Fruit fly (Drosophila melanogaster) whole organism, embryonic: ENCODE results near the gene Pbgs.

Source experiments
- Bdp1 ChIP-seq: fragments of 200-800 bp; sonication (Bioruptor generic); optimal IDR thresholded peaks from 3 replicates; lab custom pipeline; 2016; ENCODE audit warnings: missing biosample characterization, missing genetic modification characterization
- Blimp-1 ChIP-seq: fragments of 200-800 bp; sonication (Bioruptor generic); optimal IDR thresholded peaks from 3 replicates; lab custom pipeline; 2018; ENCODE audit warnings: missing biosample characterization, missing genetic modification characterization, mild to moderate bottlenecking, moderate library complexity, missing genetic modification reagents
- CG10209 ChIP-seq: fragments of 200-800 bp; sonication (Bioruptor generic); optimal IDR thresholded peaks from 3 replicates; lab custom pipeline; 2017; ENCODE audit warnings: missing biosample characterization, mild to moderate bottlenecking, missing genetic modification characterization, missing genetic modification reagents
- CG10274 ChIP-seq: fragments of 200-800 bp; sonication (Bioruptor generic); optimal IDR thresholded peaks from 3 replicates; lab custom pipeline; 2017; ENCODE audit warnings: missing biosample characterization, mild to moderate bottlenecking, missing genetic modification characterization
- CG11085 ChIP-seq: fragments of 200-800 bp; sonication (Bioruptor generic); IDR thresholded peaks from 2 replicates; pipeline ENCODE4 v1.3.6; 2022; ENCODE audit warnings: missing biosample characterization, missing genetic modification characterization
- CG11456 ChIP-seq: fragments of 200-800 bp; sonication (Bioruptor generic); IDR thresholded peaks from 3 replicates; pipeline ENCODE4 v1.3.6; 2022; ENCODE audit warnings: missing biosample characterization, missing genetic modification characterization
- CG12769 ChIP-seq: fragments of 200-800 bp; sonication (Bioruptor generic); optimal IDR thresholded peaks from 2 replicates; lab custom pipeline; 2019; ENCODE audit warnings: missing biosample characterization, mild to moderate bottlenecking, missing genetic modification characterization, moderate library complexity
- CG13287 ChIP-seq: fragments of 200-800 bp; sonication (Bioruptor generic); IDR thresholded peaks from 2 replicates; pipeline ENCODE4 v1.3.6; 2022; ENCODE audit warnings: missing biosample characterization, missing genetic modification characterization; ENCODE audit not compliant: partially characterized antibody
- CG1603 ChIP-seq: fragments of 200-800 bp; sonication (Bioruptor generic); optimal IDR thresholded peaks from 2 replicates; lab custom pipeline; 2019; ENCODE audit warnings: missing biosample characterization, mild to moderate bottlenecking, missing genetic modification characterization, moderate library complexity
- CG17829 ChIP-seq: fragments of 200-800 bp; optimal IDR thresholded peaks from 2 replicates; lab custom pipeline; 2019; ENCODE audit warnings: missing biosample characterization, mild to moderate bottlenecking, missing genetic modification characterization, moderate library complexity
- CG2116 ChIP-seq: fragments of 200-800 bp; sonication (Bioruptor generic); optimal IDR thresholded peaks from 3 replicates; lab custom pipeline; 2018; ENCODE audit warnings: missing biosample characterization, mild to moderate bottlenecking, missing genetic modification characterization
- CG2120 ChIP-seq: fragments of 200-800 bp; sonication (Bioruptor generic); optimal IDR thresholded peaks from 3 replicates; lab custom pipeline; 2016; ENCODE audit warnings: missing biosample characterization, missing genetic modification characterization
- CG30403 ChIP-seq: fragments of 200-800 bp; sonication (Bioruptor generic); optimal IDR thresholded peaks from 3 replicates; lab custom pipeline; 2016; ENCODE audit warnings: missing biosample characterization, missing genetic modification characterization
- CG31224 ChIP-seq: fragments of 200-800 bp; sonication (Bioruptor generic); IDR thresholded peaks from 2 replicates; pipeline ENCODE4 v1.3.6; 2022; ENCODE audit warnings: missing biosample characterization, missing genetic modification characterization
- CG33213 ChIP-seq: fragments of 200-800 bp; sonication (Bioruptor generic); optimal IDR thresholded peaks from 3 replicates; lab custom pipeline; 2016; ENCODE audit warnings: missing biosample characterization, missing genetic modification characterization
- CG3995 ChIP-seq: fragments of 200-800 bp; sonication (Bioruptor generic); optimal IDR thresholded peaks from 3 replicates; lab custom pipeline; 2016; ENCODE audit warnings: missing biosample characterization, missing genetic modification characterization
- CG9932 ChIP-seq: fragments of 200-800 bp; sonication (Bioruptor generic); IDR thresholded peaks from 2 replicates; pipeline ENCODE4 v1.3.6; 2022; ENCODE audit warnings: missing biosample characterization, missing genetic modification characterization
- CHES-1-like ChIP-seq: fragments of 200-800 bp; sonication (Bioruptor generic); optimal IDR thresholded peaks from 2 replicates; lab custom pipeline; 2016; ENCODE audit warnings: missing biosample characterization, missing genetic modification characterization
- Camta ChIP-seq: fragments of 200-800 bp; sonication (Bioruptor generic); optimal IDR thresholded peaks from 2 replicates; lab custom pipeline; 2016; ENCODE audit warnings: missing biosample characterization, missing genetic modification characterization
- CrebB ChIP-seq: fragments of 200-800 bp; sonication (Bioruptor generic); optimal IDR thresholded peaks from 3 replicates; lab custom pipeline; 2018; ENCODE audit warnings: missing biosample characterization, mild to moderate bottlenecking, missing genetic modification characterization
- Dek ChIP-seq: fragments of 200-800 bp; sonication (Bioruptor generic); optimal IDR thresholded peaks from 3 replicates; lab custom pipeline; 2019; ENCODE audit warnings: missing biosample characterization, mild to moderate bottlenecking, missing genetic modification characterization, moderate library complexity
- Dll ChIP-seq: fragments of 200-800 bp; sonication (Bioruptor generic); IDR thresholded peaks from 4 replicates; pipeline ENCODE4 v1.3.6; 2022; ENCODE audit warnings: missing biosample characterization, missing genetic modification characterization; ENCODE audit not compliant: partially characterized antibody
- Hmx ChIP-seq: fragments of 200-800 bp; sonication (Bioruptor generic); optimal IDR thresholded peaks from 2 replicates; lab custom pipeline; 2016; ENCODE audit warnings: missing biosample characterization, missing genetic modification characterization
- Lim3 ChIP-seq: fragments of 200-800 bp; sonication (Bioruptor generic); IDR thresholded peaks from 2 replicates; pipeline ENCODE4 v1.3.6; 2022; ENCODE audit warnings: missing biosample characterization, missing genetic modification characterization
- Mes4 ChIP-seq: fragments of 200-800 bp; sonication (Bioruptor generic); optimal IDR thresholded peaks from 2 replicates; lab custom pipeline; 2016; ENCODE audit warnings: missing biosample characterization, missing genetic modification characterization
- NK7.1 ChIP-seq: fragments of 200-800 bp; sonication (Bioruptor generic); optimal IDR thresholded peaks from 3 replicates; lab custom pipeline; 2016; ENCODE audit warnings: missing biosample characterization, missing genetic modification characterization
- Nf-YB ChIP-seq: fragments of 200-800 bp; sonication (Bioruptor generic); optimal IDR thresholded peaks from 3 replicates; lab custom pipeline; 2019; ENCODE audit warnings: missing biosample characterization, mild to moderate bottlenecking, missing genetic modification characterization, moderate library complexity
- NfI ChIP-seq: fragments of 200-800 bp; sonication (Bioruptor generic); optimal IDR thresholded peaks from 3 replicates; lab custom pipeline; 2018; ENCODE audit warnings: missing biosample characterization, mild to moderate bottlenecking, missing genetic modification characterization, moderate library complexity
- Ptx1 ChIP-seq: fragments of 200-800 bp; sonication (Bioruptor generic); IDR thresholded peaks from 2 replicates; pipeline ENCODE4 v1.3.6; 2022; ENCODE audit warnings: missing biosample characterization, missing genetic modification characterization
- Vsx1 ChIP-seq: fragments of 200-800 bp; sonication (Bioruptor generic); optimal IDR thresholded peaks from 2 replicates; lab custom pipeline; 2017; ENCODE audit warnings: missing biosample characterization, mild to moderate bottlenecking, missing genetic modification characterization, missing genetic modification reagents
- Xbp1 ChIP-seq: fragments of 200-800 bp; sonication (Bioruptor generic); optimal IDR thresholded peaks from 3 replicates; lab custom pipeline; 2016; ENCODE audit warnings: missing biosample characterization, mild to moderate bottlenecking, missing genetic modification characterization
- ab ChIP-seq: fragments of 200-800 bp; sonication (Bioruptor generic); optimal IDR thresholded peaks from 2 replicates; lab custom pipeline; 2016; ENCODE audit warnings: missing biosample characterization, missing genetic modification characterization
- al ChIP-seq: fragments of 200-800 bp; sonication (Bioruptor generic); IDR thresholded peaks from 2 replicates; pipeline ENCODE4 v1.3.6; 2022; ENCODE audit warnings: missing biosample characterization, missing genetic modification characterization
- az2 ChIP-seq: fragments of 200-800 bp; sonication (Bioruptor generic); optimal IDR thresholded peaks from 3 replicates; lab custom pipeline; 2016; ENCODE audit warnings: missing biosample characterization, missing genetic modification characterization
- bbx ChIP-seq: fragments of 200-800 bp; sonication (Bioruptor generic); IDR thresholded peaks from 2 replicates; pipeline ENCODE4 v1.3.6; 2022; ENCODE audit warnings: missing biosample characterization, missing genetic modification characterization; ENCODE audit not compliant: partially characterized antibody
- bigmax ChIP-seq: fragments of 200-800 bp; sonication (Bioruptor generic); optimal IDR thresholded peaks from 2 replicates; lab custom pipeline; 2018; ENCODE audit warnings: missing biosample characterization, mild to moderate bottlenecking, missing genetic modification characterization
- dati ChIP-seq: fragments of 200-800 bp; sonication (Bioruptor generic); IDR thresholded peaks from 2 replicates; pipeline ENCODE4 v1.3.6; 2022; ENCODE audit warnings: missing biosample characterization, missing genetic modification characterization
- dimm ChIP-seq: fragments of 200-800 bp; sonication (Bioruptor generic); IDR thresholded peaks from 2 replicates; pipeline ENCODE4 v1.3.6; 2022; ENCODE audit warnings: missing biosample characterization, missing genetic modification characterization
- dysf ChIP-seq: fragments of 200-800 bp; sonication (Bioruptor generic); IDR thresholded peaks from 3 replicates; pipeline ENCODE4 v1.3.6; 2022; ENCODE audit warnings: missing biosample characterization, missing genetic modification characterization
- eve ChIP-seq, 2 experiments: fragments of >200 bp; optimal IDR thresholded peaks; 2 replicates each; lab custom pipeline; 2017; ENCODE audit warnings: missing biosample characterization in 2 of 2, missing genetic modification characterization in 2 of 2
- fd102C ChIP-seq: fragments of 200-800 bp; sonication (Bioruptor generic); optimal IDR thresholded peaks from 2 replicates; lab custom pipeline; 2018; ENCODE audit warnings: missing biosample characterization, mild to moderate bottlenecking, missing genetic modification characterization, moderate library complexity
- fru ChIP-seq: fragments of >200 bp; optimal IDR thresholded peaks from 2 replicates; lab custom pipeline; 2017
- gro ChIP-seq: fragments of 200-800 bp; sonication (Bioruptor generic); optimal IDR thresholded peaks from 2 replicates; lab custom pipeline; 2016; ENCODE audit warnings: missing biosample characterization, missing genetic modification characterization
- ham ChIP-seq: fragments of 200-800 bp; sonication (Bioruptor generic); IDR thresholded peaks from 2 replicates; pipeline ENCODE4 v1.3.6; 2022; ENCODE audit warnings: missing biosample characterization, missing genetic modification characterization
- ind ChIP-seq: fragments of 200-800 bp; sonication (Bioruptor generic); optimal IDR thresholded peaks from 3 replicates; lab custom pipeline; 2016; ENCODE audit warnings: missing biosample characterization, missing genetic modification characterization
- kah ChIP-seq: fragments of 200-800 bp; sonication (Bioruptor generic); optimal IDR thresholded peaks from 2 replicates; lab custom pipeline; 2018; ENCODE audit warnings: missing biosample characterization, mild to moderate bottlenecking, missing genetic modification characterization
- ken ChIP-seq: fragments of 200-800 bp; sonication (Bioruptor generic); IDR thresholded peaks from 3 replicates; pipeline ENCODE4 v1.3.6; 2022; ENCODE audit warnings: missing biosample characterization, missing genetic modification characterization
- lbe ChIP-seq: fragments of 200-800 bp; sonication (Bioruptor generic); optimal IDR thresholded peaks from 2 replicates; lab custom pipeline; 2016; ENCODE audit warnings: missing biosample characterization, mild to moderate bottlenecking, missing genetic modification characterization
- pita ChIP-seq: fragments of 200-800 bp; sonication (Bioruptor generic); optimal IDR thresholded peaks from 2 replicates; lab custom pipeline; 2017; ENCODE audit warnings: missing biosample characterization, mild to moderate bottlenecking, missing genetic modification characterization
- pum ChIP-seq: fragments of 200-800 bp; sonication (Bioruptor generic); optimal IDR thresholded peaks from 2 replicates; lab custom pipeline; 2016; ENCODE audit warnings: missing biosample characterization, missing genetic modification characterization
- scrt ChIP-seq: fragments of 200-800 bp; sonication (Bioruptor generic); optimal IDR thresholded peaks from 2 replicates; lab custom pipeline; 2018; ENCODE audit warnings: missing biosample characterization, mild to moderate bottlenecking, missing genetic modification characterization, moderate library complexity
- sens ChIP-seq: fragments of 200-800 bp; sonication (Bioruptor generic); peaks from one replicate; lab custom pipeline; 2016; ENCODE audit warnings: missing biosample characterization, missing genetic modification characterization
- tin ChIP-seq: fragments of 200-800 bp; sonication (Bioruptor generic); optimal IDR thresholded peaks from 3 replicates; lab custom pipeline; 2016; ENCODE audit warnings: missing biosample characterization, missing genetic modification characterization

Gene Pbgs

DNA sequence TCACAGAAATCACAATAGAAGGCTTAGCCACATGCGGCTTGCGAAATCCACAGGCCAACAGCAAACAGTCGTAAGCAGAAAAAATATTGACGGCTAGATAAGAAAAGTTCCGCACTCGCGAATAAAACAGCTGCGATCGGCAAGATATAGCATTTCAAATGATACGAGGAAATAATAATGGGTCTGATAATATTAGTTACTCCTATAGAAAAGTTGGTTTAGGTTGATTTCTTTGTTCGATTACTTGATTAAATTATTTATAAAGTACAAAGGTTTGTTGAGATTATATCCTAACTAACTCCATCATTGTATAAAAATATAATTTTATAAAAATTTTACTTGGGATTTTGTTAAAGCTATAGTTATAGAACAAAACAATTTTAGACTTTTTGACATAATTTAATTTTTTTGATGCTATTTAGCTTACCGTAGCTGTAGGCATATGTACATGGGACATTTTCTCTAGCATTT, 4.5 kb upstream of the Pbgs start (continued):
- TF ChIP-seq tin (GFP tag; lab: Kevin White, UChicago), result no peak
- TF ChIP-seq bbx (GFP tag; lab: Robert Waterston, UW), result no peak
- TF ChIP-seq Nf-YB (GFP tag; lab: Kevin White, UChicago), result peak; percentile 28
- no peak for TF ChIP-seq Lim3 (GFP tag; lab: Robert Waterston, UW)
- peak; percentile 33 for TF ChIP-seq Dek
- TF ChIP-seq dysf (GFP tag; lab: Robert Waterston, UW), result no peak
- no peak for TF ChIP-seq ind (GFP tag; lab: Kevin White, UChicago)
- TF ChIP-seq CG30403 (GFP tag; lab: Kevin White, UChicago), result no peak
- TF ChIP-seq NfI (GFP tag; lab: Kevin White, UChicago), result no peak
- TF ChIP-seq CG2116 (GFP tag; lab: Kevin White, UChicago), result no peak
- TF ChIP-seq fd102C (GFP tag; lab: Kevin White, UChicago), result no peak
- no peak for TF ChIP-seq dati
- TF ChIP-seq Hmx (GFP tag; lab: Kevin White, UChicago), result no peak
- peak; percentile 40 for TF ChIP-seq az2 (GFP tag; lab: Kevin White, UChicago)
- no peak for TF ChIP-seq Mes4 (GFP tag; lab: Kevin White, UChicago)
- no peak for TF ChIP-seq dimm (GFP tag; lab: Robert Waterston, UW)
- no peak for TF ChIP-seq CG31224 (GFP tag; lab: Robert Waterston, UW)
- TF ChIP-seq CHES-1-like (GFP tag; lab: Kevin White, UChicago), result no peak
- TF ChIP-seq gro (GFP tag; lab: Kevin White, UChicago), result no peak
- TF ChIP-seq Ptx1 (GFP tag; lab: Robert Waterston, UW), result 0 out of 2 replicates have a peak, but pooled peaks have one; percentile 12
- TF ChIP-seq Camta (GFP tag; lab: Kevin White, UChicago), result no peak
- TF ChIP-seq al, result no peak
- peak; percentile 17 for TF ChIP-seq Blimp-1
- no peak for TF ChIP-seq CG10274
- no peak for TF ChIP-seq Dll
- no peak for TF ChIP-seq fru (lab: Kevin White, UChicago)
- TF ChIP-seq Vsx1 (GFP tag; lab: Kevin White, UChicago), result peak; percentile 22
- no peak for TF ChIP-seq CG11456 (GFP tag; lab: Robert Waterston, UW)
- TF ChIP-seq CG10209 (GFP tag; lab: Kevin White, UChicago), result no peak
- no peak for TF ChIP-seq CG1603 (tag; lab: Kevin White, UChicago)
- TF ChIP-seq ham (GFP tag; lab: Robert Waterston, UW), result no peak
- no peak for TF ChIP-seq ab (GFP tag; lab: Kevin White, UChicago)
- TF ChIP-seq scrt (GFP tag; lab: Kevin White, UChicago), result no peak
- TF ChIP-seq CrebB (tag; lab: Kevin White, UChicago), result no peak
- TF ChIP-seq CG11085 (GFP tag; lab: Robert Waterston, UW), result no peak
- TF ChIP-seq lbe (GFP tag; lab: Kevin White, UChicago), result no peak
- TF ChIP-seq pum (GFP tag; lab: Kevin White, UChicago), result no peak
- peak; percentile 24 for TF ChIP-seq CG2120 (GFP tag; lab: Kevin White, UChicago)
- peak; percentile 5 for TF ChIP-seq CG17829 (tag; lab: Kevin White, UChicago)
- no peak for TF ChIP-seq CG9932 (GFP tag; lab: Robert Waterston, UW)
- no peak for TF ChIP-seq CG13287
- no peak for TF ChIP-seq bigmax (GFP tag; lab: Kevin White, UChicago)
- no peak for TF ChIP-seq eve (GFP tag; optimal IDR thresholded peaks at IDR 0.05; lab: Kevin White, UChicago)
- no peak for TF ChIP-seq NK7.1 (GFP tag; lab: Kevin White, UChicago)
- no peak for TF ChIP-seq CG33213
- no peak for TF ChIP-seq pita (GFP tag; lab: Kevin White, UChicago)
- TF ChIP-seq CG3995 (GFP tag; lab: Kevin White, UChicago), result no peak
- TF ChIP-seq Bdp1 (GFP tag; lab: Kevin White, UChicago), result no peak
- no peak for TF ChIP-seq CG12769
- no peak for TF ChIP-seq kah (GFP tag; lab: Kevin White, UChicago)
- no peak for TF ChIP-seq Xbp1
- no peak for TF ChIP-seq ken
- TF ChIP-seq sens, result peak; percentile 38
